Fruit fly (Drosophila melanogaster): ENCODE measurements around the gene RpL30.

RpL30 gene

DNA sequence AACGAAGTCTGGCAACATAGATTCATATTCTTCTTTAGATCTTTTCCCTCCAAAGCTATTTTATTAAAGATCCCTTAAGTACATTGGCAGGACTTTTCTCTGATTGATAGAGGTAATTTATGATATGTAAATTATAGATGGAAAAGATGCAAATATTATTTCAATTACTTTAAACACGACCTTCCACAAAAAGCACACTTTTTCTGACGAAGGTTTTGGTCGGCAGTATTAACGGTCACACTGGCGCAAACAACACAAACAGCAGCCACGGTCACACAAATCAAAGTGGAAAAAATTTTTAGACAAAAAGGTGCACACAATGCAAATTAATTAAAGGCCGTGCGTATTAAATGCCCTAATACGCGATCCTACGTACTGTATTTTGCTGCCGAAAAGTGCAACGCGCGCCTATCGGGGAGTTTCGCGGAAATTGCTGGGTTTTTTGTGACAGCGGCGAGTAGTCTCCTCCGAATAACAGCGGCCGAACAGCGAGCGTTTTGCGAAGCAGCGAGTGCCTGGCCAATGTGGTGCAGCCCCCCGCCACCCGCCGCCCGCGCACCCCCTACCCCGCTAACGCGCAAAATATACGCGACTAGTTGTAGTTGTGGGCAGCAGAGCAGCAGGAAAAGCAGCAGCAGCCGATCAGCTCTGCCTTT is 44.9 kb upstream of the RpL30 start, which contains the start of gene CG10492 (continued):
- TF ChIP-seq Antp (GFP tag; optimal IDR thresholded peaks at IDR 0.05) (no peak), CG34422 (GFP tag; IDR thresholded peaks at IDR 0.05) (peak; percentile 83), CG2116 (GFP tag; optimal IDR thresholded peaks at IDR 0.05) (peak; percentile 63), wdn (GFP tag; IDR thresholded peaks at IDR 0.05) (no peak), CG12155 (GFP tag; optimal IDR thresholded peaks at IDR 0.05) (peak; percentile 100), vvl (GFP tag; IDR thresholded peaks at IDR 0.05) (no peak), CG15269 (tag; optimal IDR thresholded peaks at IDR 0.05) (no peak), CG4854 (GFP tag; optimal IDR thresholded peaks at IDR 0.05) (no peak), CG11723 (GFP tag; optimal IDR thresholded peaks at IDR 0.05) (no peak), CG10431 (GFP tag; optimal IDR thresholded peaks at IDR 0.05) (no peak), Aef1 (GFP tag; IDR thresholded peaks at IDR 0.05) (no peak; the same call in 2 of the 3 replicates), Hmr (GFP tag; optimal IDR thresholded peaks at IDR 0.05) (peak; percentile 19), CG6791 (GFP tag; IDR thresholded peaks at IDR 0.05; ENCODE audit: partially characterized antibody) (peak; percentile 55; the same call in 1 of the 3 replicates), CG33557 (GFP tag; optimal IDR thresholded peaks at IDR 0.05) (no peak), CG1832 (GFP tag; optimal IDR thresholded peaks at IDR 0.05) (no peak), CG13123 (GFP tag; optimal IDR thresholded peaks at IDR 0.05) (no peak), CG17359 (tag; optimal IDR thresholded peaks at IDR 0.05) (no peak), CG2199 (GFP tag; IDR thresholded peaks at IDR 0.05) (0 out of 3 replicates have a peak, but pooled peaks have one; percentile 15), zen (tag; optimal IDR thresholded peaks at IDR 0.05) (peak; percentile 14), Six4 (GFP tag; optimal IDR thresholded peaks at IDR 0.05) (no peak), CG10654 (GFP tag; optimal IDR thresholded peaks at IDR 0.05) (no peak), fd64A (GFP tag; optimal IDR thresholded peaks at IDR 0.05) (no peak), CG6254 (GFP tag; optimal IDR thresholded peaks at IDR 0.05) (no peak), Xrp1 (GFP tag; IDR thresholded peaks at IDR 0.05) (no peak), twi (tag; optimal IDR thresholded peaks at IDR 0.05) (no peak), dmrt11E (tag; optimal IDR thresholded peaks at IDR 0.05) (no peak), Sin3A (optimal IDR thresholded peaks at IDR 0.05) (peak; percentile 88), CG11560 (tag; IDR thresholded peaks at IDR 0.05) (no peak), br (optimal IDR thresholded peaks at IDR 0.05) (no peak), CG14441 (GFP tag; IDR thresholded peaks at IDR 0.05) (no peak), CG12659 (GFP tag; optimal IDR thresholded peaks at IDR 0.05) (peak; percentile 68), CG6175 (GFP tag; IDR thresholded peaks at IDR 0.05) (peak; percentile 40; the same call in 1 of the 3 replicates), CG7271 (tag; optimal IDR thresholded peaks at IDR 0.05) (no peak), tup (GFP tag; optimal IDR thresholded peaks at IDR 0.05) (no peak), Camta (GFP tag; optimal IDR thresholded peaks at IDR 0.05) (no peak), CG15696 (tag; optimal IDR thresholded peaks at IDR 0.05) (no peak), HmgD (GFP tag; optimal IDR thresholded peaks at IDR 0.05) (no peak), E2f2 (GFP tag; IDR thresholded peaks at IDR 0.05) (peak; percentile 94), CrebB (tag; optimal IDR thresholded peaks at IDR 0.05) (peak; percentile 36), Oaz (GFP tag; IDR thresholded peaks at IDR 0.05) (no peak), NFAT (GFP tag; IDR thresholded peaks at IDR 0.05) (peak; percentile 52), Myb (GFP tag; optimal IDR thresholded peaks at IDR 0.05) (peak; percentile 53), H15 (GFP tag; IDR thresholded peaks at IDR 0.05) (no peak), cas (GFP tag; IDR thresholded peaks at IDR 0.05) (no peak), CG9437 (GFP tag; optimal IDR thresholded peaks at IDR 0.05) (no peak), CG2202 (tag; optimal IDR thresholded peaks at IDR 0.05) (no peak), ewg (GFP tag; optimal IDR thresholded peaks at IDR 0.05) (no peak), grn (GFP tag; optimal IDR thresholded peaks at IDR 0.05) (no peak), CG10543 (GFP tag; optimal IDR thresholded peaks at IDR 0.05) (peak; percentile 28), insv (GFP tag; optimal IDR thresholded peaks at IDR 0.05) (peak in 1 of 2 experiments; percentile 32), zfh2 (GFP tag; optimal IDR thresholded peaks at IDR 0.05) (no peak)

Data from whole organism, embryonic.